Worm (Caenorhabditis elegans): Measurements from ENCODE around the gene T10B5.8.

Gene T10B5.8

DNA sequence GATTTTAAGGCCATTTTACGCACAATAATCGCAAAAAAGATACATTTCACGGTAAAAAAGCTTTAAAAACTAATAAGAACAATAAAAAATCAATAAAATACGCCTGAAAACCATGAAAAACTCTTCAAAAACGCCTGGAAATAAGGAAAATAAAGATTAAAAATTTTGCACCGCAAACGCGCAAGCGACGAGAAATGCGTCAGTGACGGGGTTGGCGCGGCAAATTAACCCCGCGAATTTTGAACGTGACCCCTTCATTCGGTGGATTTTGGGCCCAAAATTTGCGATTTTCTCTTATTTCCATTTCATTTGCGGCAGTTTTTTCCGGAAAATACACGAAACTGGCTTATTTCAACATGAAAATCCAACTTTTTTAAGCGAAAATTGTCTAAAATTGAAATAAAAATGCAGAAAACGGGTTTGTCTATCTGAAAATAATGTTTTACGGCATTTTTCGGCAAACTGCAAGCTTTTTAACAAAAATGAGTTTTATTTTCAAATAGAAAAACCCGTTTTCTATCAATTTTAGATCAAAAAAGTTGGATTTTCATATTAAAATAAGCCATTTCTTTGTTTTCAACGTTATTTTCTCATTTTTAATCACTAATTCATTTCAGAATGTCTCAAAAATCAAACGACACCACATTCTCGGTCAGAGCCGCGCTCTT is 26.9 kb downstream of the T10B5.8 start, which contains the start of gene knl-3:
Gene knl-3 (plus strand): TSS at position 618 of the 668 bp plus-strand sequence.
- TF ChIP-seq vab-7 (GFP tag; IDR thresholded peaks at IDR 0.05): peak; percentile 76
- TF ChIP-seq mxl-3 (GFP tag; optimal IDR thresholded peaks at IDR 0.05): peak; percentile 33
- peak; percentile 64 for TF ChIP-seq lin-15B (tag; optimal IDR thresholded peaks at IDR 0.05)
- TF ChIP-seq snpc-4 (tag; optimal IDR thresholded peaks at IDR 0.05): peak; percentile 44
- TF ChIP-seq spr-1 (tag; optimal IDR thresholded peaks at IDR 0.05): peak; percentile 75
- TF ChIP-seq zfp-3 (GFP tag; conservative IDR thresholded peaks at IDR 0.05): peak; percentile 80
- peak; percentile 55; the same call in 1 of the 2 replicates for TF ChIP-seq lin-1 (GFP tag; IDR thresholded peaks at IDR 0.05)
- no peak for TF ChIP-seq unc-39 (tag; optimal IDR thresholded peaks at IDR 0.05)
- peak; percentile 78 for TF ChIP-seq saeg-2 (GFP tag; IDR thresholded peaks at IDR 0.05)
- no peak for TF ChIP-seq attf-4 (tag; optimal IDR thresholded peaks at IDR 0.05)
- peak; percentile 80 for TF ChIP-seq snpc-1.2 (GFP tag; IDR thresholded peaks at IDR 0.05)
- TF ChIP-seq nhr-77 (tag; optimal IDR thresholded peaks at IDR 0.05): peak; percentile 85
- TF ChIP-seq hlh-11 (tag; optimal IDR thresholded peaks at IDR 0.05): peak; percentile 81
- peak; percentile 89 for TF ChIP-seq nhr-42 (GFP tag; IDR thresholded peaks at IDR 0.05)
- TF ChIP-seq dmd-8 (GFP tag; IDR thresholded peaks at IDR 0.05): no peak
- peak; percentile 72 for TF ChIP-seq D1046.2 (GFP tag; IDR thresholded peaks at IDR 0.05)
- peak; percentile 87 for TF ChIP-seq lin-13 (GFP tag; optimal IDR thresholded peaks at IDR 0.05)
- peak; percentile 76; the same call in 1 of the 2 replicates for TF ChIP-seq pha-4 (GFP tag; IDR thresholded peaks at IDR 0.05)
- no peak for TF ChIP-seq pha-4 (tag; optimal IDR thresholded peaks at IDR 0.05)
- peak; percentile 78 for TF ChIP-seq ceh-20 (GFP tag; IDR thresholded peaks at IDR 0.05)
- peak; percentile 64 for TF ChIP-seq lin-29 (GFP tag; IDR thresholded peaks at IDR 0.05)
- peak; percentile 86 for TF ChIP-seq F49E8.2 (tag; optimal IDR thresholded peaks at IDR 0.05; ENCODE audit: borderline replicate concordance)
- TF ChIP-seq ceh-44 (GFP tag; IDR thresholded peaks at IDR 0.05): peak; percentile 42; the same call in 1 of the 2 replicates
- TF ChIP-seq ama-1 (optimal IDR thresholded peaks at IDR 0.05): no peak
- no peak for TF ChIP-seq ces-1 (GFP tag; optimal IDR thresholded peaks at IDR 0.05)
- TF ChIP-seq nhr-41 (GFP tag; IDR thresholded peaks at IDR 0.05): no peak
- TF ChIP-seq Y75B8A.6 (GFP tag; IDR thresholded peaks at IDR 0.05): no peak
- no peak for TF ChIP-seq T20F7.1 (GFP tag; optimal IDR thresholded peaks at IDR 0.05)
- peak; percentile 80 for TF ChIP-seq ctbp-1 (GFP tag; IDR thresholded peaks at IDR 0.05)
- TF ChIP-seq cey-2 (tag; optimal IDR thresholded peaks at IDR 0.05; ENCODE audit: borderline replicate concordance, insufficient read depth): no peak
- peak; percentile 93 for TF ChIP-seq arid-1 (GFP tag; conservative IDR thresholded peaks at IDR 0.05)
- peak; percentile 40 for TF ChIP-seq zfp-2 (tag; optimal IDR thresholded peaks at IDR 0.05)
- peak; percentile 81 for TF ChIP-seq hlh-30 (tag; optimal IDR thresholded peaks at IDR 0.05; ENCODE audit: insufficient read depth)
- TF ChIP-seq ceh-82 (tag; optimal IDR thresholded peaks at IDR 0.05): no peak
- peak; percentile 77; the same call in 1 of the 2 replicates for TF ChIP-seq mdt-29 (GFP tag; IDR thresholded peaks at IDR 0.05)
- peak; percentile 79 for TF ChIP-seq egl-43 (GFP tag; IDR thresholded peaks at IDR 0.05)
- TF ChIP-seq unc-130 (GFP tag; optimal IDR thresholded peaks at IDR 0.05): peak; percentile 85
- peak; percentile 78 for TF ChIP-seq spr-3 (GFP tag; optimal IDR thresholded peaks at IDR 0.05)
- TF ChIP-seq rbr-2 (tag; optimal IDR thresholded peaks at IDR 0.05): peak; percentile 87
- TF ChIP-seq zag-1 (tag; optimal IDR thresholded peaks at IDR 0.05): no peak
- peak in 1 of 2 experiments; percentile 45 for TF ChIP-seq daf-16 (GFP tag; optimal IDR thresholded peaks at IDR 0.05)
- TF ChIP-seq daf-16 (tag; optimal IDR thresholded peaks at IDR 0.05): peak; percentile 44
- TF ChIP-seq fos-1 (tag; optimal IDR thresholded peaks at IDR 0.05): no peak
- TF ChIP-seq dve-1 (tag; optimal IDR thresholded peaks at IDR 0.05; ENCODE audit: insufficient read depth): peak; percentile 86
- TF ChIP-seq nhr-102 (tag; optimal IDR thresholded peaks at IDR 0.05): peak; percentile 87
- TF ChIP-seq nhr-48 (tag; optimal IDR thresholded peaks at IDR 0.05): peak; percentile 40
- peak; percentile 67 for TF ChIP-seq jun-1 (tag; optimal IDR thresholded peaks at IDR 0.05)
- peak; percentile 60 for TF ChIP-seq duxl-1 (tag; optimal IDR thresholded peaks at IDR 0.05; ENCODE audit: poor library complexity)
- TF ChIP-seq fkh-10 (GFP tag; optimal IDR thresholded peaks at IDR 0.05): peak; percentile 68
- TF ChIP-seq Y48G9A.11 (GFP tag; IDR thresholded peaks at IDR 0.05): peak; percentile 84
